Fruit fly (Drosophila melanogaster) whole organism, embryonic: ENCODE data around the gene Crz.
A peak's percentile ranks its signal among the peaks of the same experiment; 100 is the strongest.

Experiments
- Asciz ChIP-seq: fragments of 200-800 bp; sonication (Bioruptor generic); optimal IDR thresholded peaks from 2 replicates; lab custom pipeline; 2017; ENCODE audit warnings: missing biosample characterization, mild to moderate bottlenecking, missing genetic modification characterization, missing genetic modification reagents
- CG1024 ChIP-seq: fragments of 200-800 bp; sonication (Bioruptor generic); IDR thresholded peaks from 2 replicates; pipeline ENCODE4 v1.3.6; 2022; ENCODE audit warnings: missing biosample characterization, missing genetic modification characterization
- CG10267 ChIP-seq: fragments of 200-800 bp; sonication (Bioruptor generic); optimal IDR thresholded peaks from 2 replicates; lab custom pipeline; 2018; ENCODE audit warnings: missing biosample characterization, mild to moderate bottlenecking, missing genetic modification characterization, moderate library complexity
- CG10543 ChIP-seq: fragments of 200-800 bp; sonication (Bioruptor generic); optimal IDR thresholded peaks from 3 replicates; lab custom pipeline; 2017; ENCODE audit warnings: missing biosample characterization, mild to moderate bottlenecking, missing genetic modification characterization, moderate library complexity
- CG11456 ChIP-seq: fragments of 200-800 bp; sonication (Bioruptor generic); IDR thresholded peaks from 3 replicates; pipeline ENCODE4 v1.3.6; 2022; ENCODE audit warnings: missing biosample characterization, missing genetic modification characterization
- CG12104 ChIP-seq: fragments of 200-800 bp; sonication (Bioruptor generic); optimal IDR thresholded peaks from 3 replicates; lab custom pipeline; 2016; ENCODE audit warnings: missing biosample characterization, missing genetic modification characterization
- CG1233 ChIP-seq: fragments of 200-800 bp; sonication (Bioruptor generic); optimal IDR thresholded peaks from 4 replicates; lab custom pipeline; 2018; ENCODE audit warnings: missing biosample characterization, mild to moderate bottlenecking, missing genetic modification characterization
- CG13296 ChIP-seq: fragments of 200-800 bp; sonication (Bioruptor generic); optimal IDR thresholded peaks from 3 replicates; lab custom pipeline; 2018; ENCODE audit warnings: missing biosample characterization, mild to moderate bottlenecking, missing genetic modification characterization
- CG13894 ChIP-seq: fragments of 200-800 bp; sonication (Bioruptor generic); optimal IDR thresholded peaks from 3 replicates; lab custom pipeline; 2018; ENCODE audit warnings: missing biosample characterization, mild to moderate bottlenecking, missing genetic modification characterization, moderate library complexity
- CG14710 ChIP-seq: fragments of 200-800 bp; sonication (Bioruptor generic); optimal IDR thresholded peaks from 3 replicates; lab custom pipeline; 2019; ENCODE audit warnings: missing biosample characterization, mild to moderate bottlenecking, missing genetic modification characterization, moderate library complexity
- CG1529 ChIP-seq: fragments of 200-800 bp; sonication (Bioruptor generic); optimal IDR thresholded peaks from 3 replicates; lab custom pipeline; 2018; ENCODE audit warnings: missing biosample characterization, missing genetic modification characterization
- CG2116 ChIP-seq: fragments of 200-800 bp; sonication (Bioruptor generic); optimal IDR thresholded peaks from 3 replicates; lab custom pipeline; 2018; ENCODE audit warnings: missing biosample characterization, mild to moderate bottlenecking, missing genetic modification characterization
- CG2712 ChIP-seq: fragments of 200-800 bp; optimal IDR thresholded peaks from 3 replicates; lab custom pipeline; 2019; ENCODE audit warnings: missing biosample characterization, mild to moderate bottlenecking, missing genetic modification characterization, moderate library complexity
- CG2875 ChIP-seq: fragments of 200-800 bp; sonication (Bioruptor generic); optimal IDR thresholded peaks from 2 replicates; lab custom pipeline; 2017; ENCODE audit warnings: missing biosample characterization, mild to moderate bottlenecking, missing genetic modification characterization, missing genetic modification reagents
- CG32767 ChIP-seq: fragments of 200-800 bp; sonication (Bioruptor generic); IDR thresholded peaks from 2 replicates; pipeline ENCODE4 v1.3.6; 2022; ENCODE audit warnings: missing biosample characterization, missing genetic modification characterization
- CG3407 ChIP-seq: fragments of 200-800 bp; sonication (Bioruptor generic); optimal IDR thresholded peaks from 2 replicates; lab custom pipeline; 2018; ENCODE audit warnings: missing biosample characterization, mild to moderate bottlenecking, missing genetic modification characterization
- CG4328 ChIP-seq: fragments of 200-800 bp; sonication (Bioruptor generic); optimal IDR thresholded peaks from 3 replicates; lab custom pipeline; 2017; ENCODE audit warnings: missing biosample characterization, missing genetic modification reagents, missing genetic modification characterization
- CG4707 ChIP-seq: fragments of 200-800 bp; sonication (Bioruptor generic); optimal IDR thresholded peaks from 2 replicates; lab custom pipeline; 2018; ENCODE audit warnings: missing biosample characterization, mild to moderate bottlenecking, missing genetic modification characterization, moderate library complexity
- CG5180 ChIP-seq: fragments of 200-800 bp; sonication (Bioruptor generic); optimal IDR thresholded peaks from 3 replicates; lab custom pipeline; 2017; ENCODE audit warnings: missing biosample characterization, missing genetic modification characterization, mild to moderate bottlenecking, moderate library complexity, missing genetic modification reagents
- CG6254 ChIP-seq: fragments of 200-800 bp; sonication (Bioruptor generic); optimal IDR thresholded peaks from 3 replicates; lab custom pipeline; 2017; ENCODE audit warnings: mild to moderate bottlenecking, missing biosample characterization, missing genetic modification reagents, missing genetic modification characterization
- CG6272 ChIP-seq: fragments of 200-800 bp; sonication (Bioruptor generic); IDR thresholded peaks from 2 replicates; pipeline ENCODE4 v1.3.6; 2022; ENCODE audit warnings: missing biosample characterization, missing genetic modification characterization
- CG6683 ChIP-seq: fragments of 200-800 bp; sonication (Bioruptor generic); optimal IDR thresholded peaks from 2 replicates; lab custom pipeline; 2017; ENCODE audit warnings: missing biosample characterization, mild to moderate bottlenecking, missing genetic modification characterization, missing genetic modification reagents
- CG6813 ChIP-seq: fragments of 200-800 bp; sonication (Bioruptor generic); optimal IDR thresholded peaks from 2 replicates; lab custom pipeline; 2017; ENCODE audit warnings: missing biosample characterization, missing genetic modification characterization, mild to moderate bottlenecking, moderate library complexity, missing genetic modification reagents
- CG8290 ChIP-seq, 3 experiments: fragments of 200-800 bp; sonication (Bioruptor generic); optimal IDR thresholded peaks; 2 replicates each; lab custom pipeline; 2016 to 2019; ENCODE audit warnings: missing biosample characterization in 3 of 3, missing genetic modification characterization in 3 of 3, mild to moderate bottlenecking in 2 of 3, moderate library complexity in 1 of 3
- CG9215 ChIP-seq: fragments of 200-800 bp; sonication (Bioruptor generic); IDR thresholded peaks from 2 replicates; pipeline ENCODE4 v1.3.6; 2022; ENCODE audit warnings: missing biosample characterization, missing genetic modification characterization
- D ChIP-seq, 2 experiments: fragments of 200-800 bp in 1 of 2; fragments of >200 bp in 1 of 2; sonication (Bioruptor generic) in 1 of 2; optimal IDR thresholded peaks; 2 replicates in 1 of 2; 3 replicates in 1 of 2; lab custom pipeline; 2017; ENCODE audit warnings: mild to moderate bottlenecking in 1 of 2, missing biosample characterization in 1 of 2, missing genetic modification characterization in 1 of 2, missing genetic modification reagents in 1 of 2
- Fer3 ChIP-seq: fragments of 200-800 bp; sonication (Bioruptor generic); optimal IDR thresholded peaks from 2 replicates; lab custom pipeline; 2018; ENCODE audit warnings: missing biosample characterization, mild to moderate bottlenecking, missing genetic modification characterization, moderate library complexity
- HLH3B ChIP-seq: fragments of 200-800 bp; sonication (Bioruptor generic); IDR thresholded peaks from 2 replicates; pipeline ENCODE4 v1.3.6; 2022; ENCODE audit warnings: missing biosample characterization, missing genetic modification characterization
- HLH54F ChIP-seq: fragments of 200-800 bp; sonication (Bioruptor generic); optimal IDR thresholded peaks from 3 replicates; lab custom pipeline; 2016; ENCODE audit warnings: missing biosample characterization, missing genetic modification characterization
- Nf-YC ChIP-seq: fragments of 200-800 bp; optimal IDR thresholded peaks from 3 replicates; lab custom pipeline; 2019; ENCODE audit warnings: missing biosample characterization, mild to moderate bottlenecking, missing genetic modification characterization, moderate library complexity
- Ravus ChIP-seq: fragments of 200-800 bp; sonication (Bioruptor generic); IDR thresholded peaks from 2 replicates; pipeline ENCODE4 v1.3.6; 2022; ENCODE audit warnings: missing biosample characterization, missing genetic modification characterization
- Sin3A ChIP-seq: fragments of >200 bp; optimal IDR thresholded peaks from 2 replicates; lab custom pipeline; 2018
- Stat92E ChIP-seq, 3 experiments: fragments of >200 bp in 2 of 3; fragments of 200-800 bp in 1 of 3; sonication (Bioruptor generic) in 1 of 3; optimal IDR thresholded peaks; 2 replicates each; lab custom pipeline; 2017 to 2019; ENCODE audit warnings: missing biosample characterization in 3 of 3, missing genetic modification characterization in 3 of 3, mild to moderate bottlenecking in 1 of 3, moderate library complexity in 1 of 3
- ap ChIP-seq: fragments of 200-800 bp; sonication (Bioruptor generic); IDR thresholded peaks from 2 replicates; pipeline ENCODE4 v1.3.6; 2022; ENCODE audit warnings: missing biosample characterization, missing genetic modification characterization
- bigmax ChIP-seq: fragments of 200-800 bp; sonication (Bioruptor generic); optimal IDR thresholded peaks from 2 replicates; lab custom pipeline; 2018; ENCODE audit warnings: missing biosample characterization, mild to moderate bottlenecking, missing genetic modification characterization
- chif ChIP-seq, 2 experiments: fragments of 200-800 bp; sonication (Bioruptor generic); optimal IDR thresholded peaks; 3 replicates each; lab custom pipeline; 2016; ENCODE audit warnings: missing biosample characterization in 2 of 2, missing genetic modification characterization in 2 of 2
- ci ChIP-seq: fragments of 200-800 bp; sonication (Bioruptor generic); IDR thresholded peaks from 3 replicates; pipeline ENCODE4 v1.3.6; 2022; ENCODE audit warnings: missing biosample characterization, missing genetic modification characterization
- dm ChIP-seq: fragments of 200-800 bp; sonication (Bioruptor generic); optimal IDR thresholded peaks from 3 replicates; lab custom pipeline; 2016; ENCODE audit warnings: missing biosample characterization, missing genetic modification characterization
- fd96Cb ChIP-seq: fragments of 200-800 bp; sonication (Bioruptor generic); optimal IDR thresholded peaks from 2 replicates; lab custom pipeline; 2018; ENCODE audit warnings: missing biosample characterization, mild to moderate bottlenecking, missing genetic modification characterization, moderate library complexity
- ftz-f1 ChIP-seq: fragments of 200-800 bp; sonication (Bioruptor generic); optimal IDR thresholded peaks from 2 replicates; lab custom pipeline; 2016; ENCODE audit warnings: missing biosample characterization, missing genetic modification characterization
- lov ChIP-seq, 2 experiments: fragments of 200-800 bp in 1 of 2; fragments of >200 bp in 1 of 2; sonication (Bioruptor generic) in 1 of 2; IDR thresholded peaks in 1 of 2; optimal IDR thresholded peaks in 1 of 2; 2 replicates in 1 of 2; 3 replicates in 1 of 2; pipeline versions ENCODE4 v1.3.6 to Lab custom; 2017 to 2022; ENCODE audit warnings: missing biosample characterization in 1 of 2, missing genetic modification characterization in 1 of 2
- oc ChIP-seq: fragments of 200-800 bp; sonication (Bioruptor generic); optimal IDR thresholded peaks from 2 replicates; lab custom pipeline; 2018; ENCODE audit warnings: missing biosample characterization, mild to moderate bottlenecking, missing genetic modification characterization, moderate library complexity
- pita ChIP-seq: fragments of 200-800 bp; sonication (Bioruptor generic); optimal IDR thresholded peaks from 2 replicates; lab custom pipeline; 2017; ENCODE audit warnings: missing biosample characterization, mild to moderate bottlenecking, missing genetic modification characterization
- pros ChIP-seq: fragments of 200-800 bp; sonication (Bioruptor generic); optimal IDR thresholded peaks from 3 replicates; lab custom pipeline; 2019; ENCODE audit warnings: missing biosample characterization, mild to moderate bottlenecking, missing genetic modification characterization, moderate library complexity
- sens ChIP-seq: fragments of 200-800 bp; sonication (Bioruptor generic); peaks from one replicate; lab custom pipeline; 2016; ENCODE audit warnings: missing biosample characterization, missing genetic modification characterization
- sug ChIP-seq: fragments of 200-800 bp; optimal IDR thresholded peaks from 2 replicates; lab custom pipeline; 2019; ENCODE audit warnings: missing biosample characterization, mild to moderate bottlenecking, missing genetic modification characterization, moderate library complexity
- tap ChIP-seq: fragments of 200-800 bp; optimal IDR thresholded peaks from 3 replicates; lab custom pipeline; 2019; ENCODE audit warnings: missing biosample characterization, mild to moderate bottlenecking, missing genetic modification characterization, moderate library complexity
- vvl ChIP-seq: fragments of 200-800 bp; sonication (Bioruptor generic); IDR thresholded peaks from 2 replicates; pipeline ENCODE4 v1.3.6; 2022; ENCODE audit warnings: missing biosample characterization, missing genetic modification characterization

Gene Crz

dm6 chr3R:14299891-14300290 lies 14.8 kb upstream of the Crz start (continued):
- TF ChIP-seq pros (peak; percentile 85), CG14710 (tag; lab: Kevin White, UChicago) (peak; percentile 31), CG10543 (peak; percentile 38), CG5180 (peak; percentile 65), CG2875 (GFP tag; lab: Kevin White, UChicago) (peak; percentile 11), oc (tag; lab: Kevin White, UChicago) (peak; percentile 72), Asciz (peak; percentile 77), fd96Cb (tag; lab: Kevin White, UChicago) (no peak), CG9215 (GFP tag; lab: Robert Waterston, UW) (no peak), lov (optimal IDR thresholded peaks at IDR 0.05; lab: Kevin White, UChicago) (no peak), lov (GFP tag; IDR thresholded peaks at IDR 0.05; lab: Robert Waterston, UW) (peak; percentile 72; the same call in 1 of the 3 replicates), tap (tag; lab: Kevin White, UChicago) (peak; percentile 49), CG1024 (GFP tag; lab: Robert Waterston, UW) (0 out of 2 replicates have a peak, but pooled peaks have one; percentile 30), CG13296 (GFP tag; lab: Kevin White, UChicago) (peak; percentile 62), CG4707 (GFP tag; lab: Kevin White, UChicago) (peak; percentile 37), pita (GFP tag; lab: Kevin White, UChicago) (no peak), CG10267 (tag; lab: Kevin White, UChicago) (peak; percentile 3), CG8290 (GFP tag; optimal IDR thresholded peaks at IDR 0.05; lab: Kevin White, UChicago) (no peak), CG8290 (tag; optimal IDR thresholded peaks at IDR 0.05; lab: Kevin White, UChicago) (peak in 1 of 2 experiments; percentile 16), ftz-f1 (GFP tag; lab: Kevin White, UChicago) (no peak), sens (peak; percentile 68), Nf-YC (tag; lab: Kevin White, UChicago) (no peak), CG13894 (tag; lab: Kevin White, UChicago) (no peak), HLH54F (no peak), Fer3 (tag; lab: Kevin White, UChicago) (peak; percentile 17), CG6254 (GFP tag; lab: Kevin White, UChicago) (peak; percentile 43), Ravus (GFP tag; lab: Robert Waterston, UW) (no peak), CG2116 (peak; percentile 3), Stat92E (GFP tag; optimal IDR thresholded peaks at IDR 0.05; lab: Kevin White, UChicago) (peak in 1 of 3 experiments; percentile 15), sug (tag; lab: Kevin White, UChicago) (peak; percentile 70), ap (GFP tag; lab: Robert Waterston, UW) (no peak), CG6813 (GFP tag; lab: Kevin White, UChicago) (peak; percentile 76), CG6272 (GFP tag; lab: Robert Waterston, UW) (no peak), CG12104 (GFP tag; lab: Kevin White, UChicago) (peak; percentile 13), Sin3A (lab: Kevin White, UChicago) (no peak), dm (GFP tag; lab: Kevin White, UChicago) (no peak), CG1233 (peak; percentile 62), vvl (GFP tag; lab: Robert Waterston, UW) (0 out of 2 replicates have a peak, but pooled peaks have one; percentile 26), CG1529 (GFP tag; lab: Kevin White, UChicago) (peak; percentile 21), CG6683 (GFP tag; lab: Kevin White, UChicago) (no peak), bigmax (GFP tag; lab: Kevin White, UChicago) (peak; percentile 5), CG2712 (tag; lab: Kevin White, UChicago) (peak; percentile 31), CG4328 (peak; percentile 35), chif (GFP tag; optimal IDR thresholded peaks at IDR 0.05; lab: Kevin White, UChicago) (no peak), HLH3B (GFP tag; lab: Robert Waterston, UW) (peak; percentile 30; the same call in 1 of the 2 replicates), CG11456 (GFP tag; lab: Robert Waterston, UW) (no peak), ci (GFP tag; lab: Robert Waterston, UW) (peak; percentile 81; the same call in 2 of the 3 replicates), CG3407 (GFP tag; lab: Kevin White, UChicago) (peak; percentile 14), D (optimal IDR thresholded peaks at IDR 0.05; lab: Kevin White, UChicago) (no peak), D (GFP tag; optimal IDR thresholded peaks at IDR 0.05; lab: Kevin White, UChicago) (peak; percentile 31), CG32767 (no peak)
